Fruit fly (Drosophila melanogaster) S2 (cell line): Measurements from ENCODE around the gene betaTub97EF.

Experiments used
- CG8478 ChIP-seq: fragments of >200 bp; optimal IDR thresholded peaks from 2 replicates; lab custom pipeline; 2018
- CTCF ChIP-seq, 2 experiments: fragments of >200 bp; optimal IDR thresholded peaks; 2 replicates each; lab custom pipeline; 2018

DNA sequence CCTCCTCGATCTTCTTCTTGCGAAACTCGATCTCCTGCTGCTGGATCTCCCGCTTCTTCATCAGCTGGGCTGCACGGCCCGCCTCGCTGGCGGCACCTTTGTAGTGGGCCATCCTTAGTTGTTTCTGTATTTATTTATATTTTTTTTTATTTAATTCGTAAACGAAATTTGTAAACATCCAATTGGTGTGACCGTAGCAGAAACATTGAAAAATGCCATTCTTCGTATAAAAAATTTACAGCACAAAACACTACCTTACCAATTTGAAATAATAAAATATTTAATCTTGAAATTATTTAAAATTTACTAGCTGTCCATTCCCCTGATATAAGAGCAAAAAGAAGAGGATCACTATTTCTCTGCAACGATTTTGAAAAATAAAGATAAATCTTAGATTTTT, 67.3 kb downstream of the betaTub97EF start, which contains the start of gene CG12259:
- TF ChIP-seq CTCF (optimal IDR thresholded peaks at IDR 0.05; lab: Kevin White, UChicago) (no peak), CG8478 (no peak)
